Fruit fly (Drosophila melanogaster) whole organism, pupa: ENCODE results near the gene D19B.

Experiments used
- CG12605 ChIP-seq: fragments of 200-800 bp; sonication (Bioruptor generic); IDR thresholded peaks from 2 replicates; pipeline ENCODE4 v1.3.6; 2022; ENCODE audit warnings: missing biosample characterization, missing genetic modification characterization
- CG8301 ChIP-seq: fragments of 200-800 bp; sonication (Bioruptor generic); optimal IDR thresholded peaks from 2 replicates; lab custom pipeline; 2018; ENCODE audit warnings: missing biosample characterization, mild to moderate bottlenecking, missing genetic modification characterization
- CG9948 ChIP-seq: fragments of 200-800 bp; sonication (Bioruptor generic); optimal IDR thresholded peaks from 2 replicates; lab custom pipeline; 2018; ENCODE audit warnings: missing biosample characterization, mild to moderate bottlenecking, missing genetic modification characterization, moderate library complexity
- D1 ChIP-seq: fragments of 200-800 bp; sonication (Bioruptor generic); optimal IDR thresholded peaks from 2 replicates; lab custom pipeline; 2018; ENCODE audit warnings: missing biosample characterization, mild to moderate bottlenecking, missing genetic modification characterization, moderate library complexity
- Ets98B ChIP-seq: fragments of 200-800 bp; sonication (Bioruptor generic); IDR thresholded peaks from 2 replicates; pipeline ENCODE4 v1.3.6; 2022; ENCODE audit warnings: missing biosample characterization, missing genetic modification characterization
- Pif1A ChIP-seq: fragments of 200-800 bp; sonication (Bioruptor generic); optimal IDR thresholded peaks from 3 replicates; lab custom pipeline; 2016; ENCODE audit warnings: missing biosample characterization, missing genetic modification characterization
- rn ChIP-seq: fragments of 200-800 bp; sonication (Bioruptor generic); IDR thresholded peaks from 2 replicates; pipeline ENCODE4 v1.3.6; 2022; ENCODE audit warnings: missing biosample characterization, missing genetic modification characterization

dm6 chr3L:6160514-6160913, 24.2 kb downstream of the D19B start, which contains the start of gene Cpr65Az:
- TF ChIP-seq D1 (tag; lab: Kevin White, UChicago) (no peak), CG9948 (tag; lab: Kevin White, UChicago) (no peak), CG12605 (GFP tag; lab: Robert Waterston, UW) (no peak), Ets98B (no peak), Pif1A (GFP tag; lab: Kevin White, UChicago) (no peak), CG8301 (tag; lab: Kevin White, UChicago) (no peak), rn (GFP tag; lab: Robert Waterston, UW) (no peak)
